Fruit fly (Drosophila melanogaster) whole organism, embryonic: ENCODE data around the gene Usp1.

Experiments
- Abd-B ChIP-seq: fragments of 200-800 bp; sonication (Bioruptor generic); optimal IDR thresholded peaks from 2 replicates; lab custom pipeline; 2018; ENCODE audit warnings: missing biosample characterization, mild to moderate bottlenecking, missing genetic modification characterization, moderate library complexity
- B-H1 ChIP-seq: fragments of 200-800 bp; sonication (Bioruptor generic); IDR thresholded peaks from 3 replicates; pipeline ENCODE4 v1.3.6; 2022; ENCODE audit warnings: missing biosample characterization, missing genetic modification characterization
- Bdp1 ChIP-seq: fragments of 200-800 bp; sonication (Bioruptor generic); optimal IDR thresholded peaks from 3 replicates; lab custom pipeline; 2016; ENCODE audit warnings: missing biosample characterization, missing genetic modification characterization
- CG10959 ChIP-seq: fragments of 200-800 bp; sonication (Bioruptor generic); IDR thresholded peaks from 2 replicates; pipeline ENCODE4 v1.3.6; 2022; ENCODE audit warnings: missing biosample characterization, missing genetic modification characterization
- CG11560 ChIP-seq: fragments of 200-800 bp; sonication (Bioruptor generic); IDR thresholded peaks from 3 replicates; pipeline ENCODE4 v1.3.6; 2022; ENCODE audit warnings: missing biosample characterization, missing genetic modification characterization
- CG12104 ChIP-seq: fragments of 200-800 bp; sonication (Bioruptor generic); optimal IDR thresholded peaks from 3 replicates; lab custom pipeline; 2016; ENCODE audit warnings: missing biosample characterization, missing genetic modification characterization
- CG12744 ChIP-seq: fragments of 200-800 bp; sonication (Bioruptor generic); optimal IDR thresholded peaks from 2 replicates; lab custom pipeline; 2016; ENCODE audit warnings: missing biosample characterization, missing genetic modification characterization
- CG13894 ChIP-seq: fragments of 200-800 bp; sonication (Bioruptor generic); optimal IDR thresholded peaks from 3 replicates; lab custom pipeline; 2018; ENCODE audit warnings: missing biosample characterization, mild to moderate bottlenecking, missing genetic modification characterization, moderate library complexity
- CG14014 ChIP-seq: fragments of 200-800 bp; sonication (Bioruptor generic); IDR thresholded peaks from 2 replicates; pipeline ENCODE4 v1.3.6; 2022; ENCODE audit warnings: missing biosample characterization, missing genetic modification characterization
- CG15011 ChIP-seq: fragments of 200-800 bp; sonication (Bioruptor generic); optimal IDR thresholded peaks from 3 replicates; lab custom pipeline; 2018; ENCODE audit warnings: missing biosample characterization, mild to moderate bottlenecking, missing genetic modification characterization
- CG1602 ChIP-seq: fragments of 200-800 bp; sonication (Bioruptor generic); optimal IDR thresholded peaks from 3 replicates; lab custom pipeline; 2016; ENCODE audit warnings: missing biosample characterization, missing genetic modification characterization
- CG16815 ChIP-seq: fragments of 200-800 bp; sonication (Bioruptor generic); optimal IDR thresholded peaks from 3 replicates; lab custom pipeline; 2017; ENCODE audit warnings: missing biosample characterization, mild to moderate bottlenecking, missing genetic modification characterization
- CG32772 ChIP-seq: fragments of 200-800 bp; sonication (Bioruptor generic); IDR thresholded peaks from 2 replicates; pipeline ENCODE4 v1.3.6; 2022; ENCODE audit warnings: missing biosample characterization, missing genetic modification characterization
- CG4707 ChIP-seq: fragments of 200-800 bp; sonication (Bioruptor generic); optimal IDR thresholded peaks from 2 replicates; lab custom pipeline; 2018; ENCODE audit warnings: missing biosample characterization, mild to moderate bottlenecking, missing genetic modification characterization, moderate library complexity
- CG6683 ChIP-seq: fragments of 200-800 bp; sonication (Bioruptor generic); optimal IDR thresholded peaks from 2 replicates; lab custom pipeline; 2017; ENCODE audit warnings: missing biosample characterization, mild to moderate bottlenecking, missing genetic modification characterization, missing genetic modification reagents
- CG6854 ChIP-seq: fragments of 200-800 bp; sonication (Bioruptor generic); optimal IDR thresholded peaks from 3 replicates; lab custom pipeline; 2017; ENCODE audit warnings: missing biosample characterization, mild to moderate bottlenecking, missing genetic modification characterization
- CG7556 ChIP-seq: fragments of 200-800 bp; sonication (Bioruptor generic); optimal IDR thresholded peaks from 2 replicates; lab custom pipeline; 2017; ENCODE audit warnings: missing biosample characterization, mild to moderate bottlenecking, missing genetic modification characterization
- CG7839 ChIP-seq: fragments of 200-800 bp; sonication (Bioruptor generic); optimal IDR thresholded peaks from 3 replicates; lab custom pipeline; 2018; ENCODE audit warnings: missing biosample characterization, mild to moderate bottlenecking, missing genetic modification characterization, moderate library complexity
- CG8944 ChIP-seq: fragments of 200-800 bp; sonication (Bioruptor generic); optimal IDR thresholded peaks from 3 replicates; lab custom pipeline; 2016; ENCODE audit warnings: missing biosample characterization, missing genetic modification characterization
- CG9609 ChIP-seq: fragments of 200-800 bp; sonication (Bioruptor generic); optimal IDR thresholded peaks from 3 replicates; lab custom pipeline; 2016; ENCODE audit warnings: missing biosample characterization, missing genetic modification characterization
- Doc3 ChIP-seq: fragments of 200-800 bp; sonication (Bioruptor generic); IDR thresholded peaks from 3 replicates; pipeline ENCODE4 v1.3.6; 2022; ENCODE audit warnings: missing biosample characterization, missing genetic modification characterization; ENCODE audit not compliant: partially characterized antibody
- E2f2 ChIP-seq: fragments of 200-800 bp; sonication (Bioruptor generic); IDR thresholded peaks from 2 replicates; pipeline ENCODE4 v1.3.6; 2022; ENCODE audit warnings: missing biosample characterization, missing genetic modification characterization
- Fer1 ChIP-seq: fragments of 200-800 bp; sonication (Bioruptor generic); optimal IDR thresholded peaks from 2 replicates; lab custom pipeline; 2017; ENCODE audit warnings: missing biosample characterization, mild to moderate bottlenecking, missing genetic modification characterization
- HLH3B ChIP-seq: fragments of 200-800 bp; sonication (Bioruptor generic); IDR thresholded peaks from 2 replicates; pipeline ENCODE4 v1.3.6; 2022; ENCODE audit warnings: missing biosample characterization, missing genetic modification characterization
- HLH4C ChIP-seq: fragments of 200-800 bp; sonication (Bioruptor generic); IDR thresholded peaks from 3 replicates; pipeline ENCODE4 v1.3.6; 2022; ENCODE audit warnings: missing biosample characterization, missing genetic modification characterization; ENCODE audit not compliant: partially characterized antibody
- HmgZ ChIP-seq: fragments of 200-800 bp; sonication (Bioruptor generic); optimal IDR thresholded peaks from 2 replicates; lab custom pipeline; 2018; ENCODE audit warnings: missing biosample characterization, mild to moderate bottlenecking, missing genetic modification characterization
- PHDP ChIP-seq: fragments of 200-800 bp; sonication (Bioruptor generic); optimal IDR thresholded peaks from 3 replicates; lab custom pipeline; 2018; ENCODE audit warnings: missing biosample characterization, mild to moderate bottlenecking, missing genetic modification characterization, moderate library complexity
- Pdp1 ChIP-seq, 2 experiments: fragments of 200-800 bp; sonication (Bioruptor generic); optimal IDR thresholded peaks; 3 replicates each; lab custom pipeline; 2016; ENCODE audit warnings: missing biosample characterization in 2 of 2, missing genetic modification characterization in 2 of 2, mild to moderate bottlenecking in 1 of 2, moderate library complexity in 1 of 2
- Sry-β ChIP-seq: fragments of 200-800 bp; sonication (Bioruptor generic); optimal IDR thresholded peaks from 2 replicates; lab custom pipeline; 2018; ENCODE audit warnings: missing biosample characterization, mild to moderate bottlenecking, missing genetic modification characterization, moderate library complexity
- Tbp ChIP-seq: fragments of >200 bp; optimal IDR thresholded peaks from 2 replicates; lab custom pipeline; 2018; ENCODE audit warnings: missing biosample characterization, missing genetic modification characterization
- Vsx1 ChIP-seq: fragments of 200-800 bp; sonication (Bioruptor generic); optimal IDR thresholded peaks from 2 replicates; lab custom pipeline; 2017; ENCODE audit warnings: missing biosample characterization, mild to moderate bottlenecking, missing genetic modification characterization, missing genetic modification reagents
- amos ChIP-seq: fragments of 200-800 bp; sonication (Bioruptor generic); IDR thresholded peaks from 2 replicates; pipeline ENCODE4 v1.3.6; 2022; ENCODE audit warnings: missing biosample characterization, missing genetic modification characterization; ENCODE audit not compliant: partially characterized antibody
- ara ChIP-seq: fragments of 200-800 bp; sonication (Bioruptor generic); IDR thresholded peaks from 2 replicates; pipeline ENCODE4 v1.3.6; 2022; ENCODE audit warnings: missing biosample characterization, missing genetic modification characterization
- br ChIP-seq: fragments of >200 bp; optimal IDR thresholded peaks from 2 replicates; lab custom pipeline; 2017
- dysf ChIP-seq: fragments of 200-800 bp; sonication (Bioruptor generic); IDR thresholded peaks from 3 replicates; pipeline ENCODE4 v1.3.6; 2022; ENCODE audit warnings: missing biosample characterization, missing genetic modification characterization
- fd3F ChIP-seq: fragments of 200-800 bp; sonication (Bioruptor generic); optimal IDR thresholded peaks from 2 replicates; lab custom pipeline; 2018; ENCODE audit warnings: missing biosample characterization, mild to moderate bottlenecking, missing genetic modification characterization, moderate library complexity
- gcm ChIP-seq: fragments of 200-800 bp; sonication (Bioruptor generic); optimal IDR thresholded peaks from 2 replicates; lab custom pipeline; 2019; ENCODE audit warnings: missing biosample characterization, mild to moderate bottlenecking, missing genetic modification characterization, moderate library complexity
- gsb-n ChIP-seq: fragments of 200-800 bp; sonication (Bioruptor generic); optimal IDR thresholded peaks from 3 replicates; lab custom pipeline; 2018; ENCODE audit warnings: missing biosample characterization, mild to moderate bottlenecking, missing genetic modification characterization
- hb ChIP-seq: fragments of 200-800 bp; sonication (Bioruptor generic); IDR thresholded peaks from 3 replicates; pipeline ENCODE4 v1.3.6; 2022; ENCODE audit warnings: missing biosample characterization, missing genetic modification characterization; ENCODE audit not compliant: partially characterized antibody
- her ChIP-seq: fragments of 200-800 bp; sonication (Bioruptor generic); optimal IDR thresholded peaks from 2 replicates; lab custom pipeline; 2016; ENCODE audit warnings: missing biosample characterization, missing genetic modification characterization
- jigr1 ChIP-seq: fragments of 200-800 bp; sonication (Bioruptor generic); IDR thresholded peaks from 3 replicates; pipeline ENCODE4 v1.3.6; 2022; ENCODE audit warnings: missing biosample characterization, missing genetic modification characterization
- mam ChIP-seq: fragments of 200-800 bp; sonication (Bioruptor generic); optimal IDR thresholded peaks from 3 replicates; lab custom pipeline; 2016; ENCODE audit warnings: missing biosample characterization, missing genetic modification characterization
- pum ChIP-seq: fragments of 200-800 bp; sonication (Bioruptor generic); optimal IDR thresholded peaks from 2 replicates; lab custom pipeline; 2016; ENCODE audit warnings: missing biosample characterization, missing genetic modification characterization
- repo ChIP-seq: fragments of 200-800 bp; sonication (Bioruptor generic); optimal IDR thresholded peaks from 2 replicates; lab custom pipeline; 2016; ENCODE audit warnings: missing biosample characterization, missing genetic modification characterization
- rib ChIP-seq: fragments of 200-800 bp; sonication (Bioruptor generic); IDR thresholded peaks from 2 replicates; pipeline ENCODE4 v1.3.6; 2022; ENCODE audit warnings: missing biosample characterization, missing genetic modification characterization
- slbo ChIP-seq: fragments of 200-800 bp; sonication (Bioruptor generic); IDR thresholded peaks from 2 replicates; pipeline ENCODE4 v1.3.6; 2022; ENCODE audit warnings: missing biosample characterization, missing genetic modification characterization
- stwl ChIP-seq: fragments of 200-800 bp; sonication (Bioruptor generic); optimal IDR thresholded peaks from 3 replicates; lab custom pipeline; 2018; ENCODE audit warnings: missing biosample characterization, mild to moderate bottlenecking, missing genetic modification characterization, moderate library complexity
- sug ChIP-seq: fragments of 200-800 bp; optimal IDR thresholded peaks from 2 replicates; lab custom pipeline; 2019; ENCODE audit warnings: missing biosample characterization, mild to moderate bottlenecking, missing genetic modification characterization, moderate library complexity
- tgo ChIP-seq: fragments of 200-800 bp; sonication (Bioruptor generic); IDR thresholded peaks from 3 replicates; pipeline ENCODE4 v1.3.6; 2022; ENCODE audit warnings: missing biosample characterization, missing genetic modification characterization
- tll ChIP-seq, 2 experiments: fragments of 200-800 bp in 1 of 2; fragments of >200 bp in 1 of 2; sonication (Bioruptor generic) in 1 of 2; optimal IDR thresholded peaks; 2 replicates each; lab custom pipeline; 2017 to 2019; ENCODE audit warnings: missing biosample characterization in 2 of 2, missing genetic modification characterization in 2 of 2, mild to moderate bottlenecking in 1 of 2, moderate library complexity in 1 of 2
- zf30C ChIP-seq: fragments of 200-800 bp; sonication (Bioruptor generic); optimal IDR thresholded peaks from 3 replicates; lab custom pipeline; 2018; ENCODE audit warnings: missing biosample characterization, mild to moderate bottlenecking, missing genetic modification characterization

Gene Usp1

DNA sequence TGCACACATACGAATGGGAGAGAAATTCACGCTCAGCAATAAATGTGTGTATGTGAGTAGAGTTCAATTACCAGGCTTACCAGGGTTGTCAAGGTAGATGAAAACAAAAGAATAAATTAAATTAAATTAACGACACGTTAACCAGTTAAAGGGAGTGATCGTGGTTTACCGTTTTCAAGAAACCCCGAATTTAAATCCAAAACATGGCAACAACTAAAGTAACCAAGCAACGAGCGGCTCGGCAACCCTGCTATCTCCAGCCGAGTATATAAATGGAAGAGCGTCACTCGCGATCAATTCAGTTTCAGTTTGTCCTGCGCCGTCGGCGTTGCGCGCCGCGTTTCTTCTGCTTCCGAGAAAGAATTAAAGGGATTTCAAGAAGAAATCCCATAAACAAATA is 14.7 kb upstream of the Usp1 start (continued):
- TF ChIP-seq stwl (tag; lab: Kevin White, UChicago): peak; percentile 97
- peak; percentile 100 for TF ChIP-seq ara (GFP tag; lab: Robert Waterston, UW)
- peak; percentile 99 for TF ChIP-seq mam
- TF ChIP-seq her: peak; percentile 97
- TF ChIP-seq dysf (GFP tag; lab: Robert Waterston, UW): peak; percentile 99
- no peak for TF ChIP-seq br
- TF ChIP-seq CG12744: peak; percentile 99
- TF ChIP-seq HmgZ (tag; lab: Kevin White, UChicago): peak; percentile 99
- peak; percentile 99 for TF ChIP-seq gcm (GFP tag; lab: Kevin White, UChicago)
- TF ChIP-seq CG16815: peak; percentile 99
- TF ChIP-seq B-H1 (GFP tag; lab: Robert Waterston, UW): peak; percentile 99
- peak; percentile 99 for TF ChIP-seq tgo (GFP tag; lab: Robert Waterston, UW)
- peak; percentile 99 for TF ChIP-seq HLH3B
- peak; percentile 99 for TF ChIP-seq CG9609 (GFP tag; lab: Kevin White, UChicago)
- no peak for TF ChIP-seq Doc3 (GFP tag; lab: Robert Waterston, UW)
- peak; percentile 40; the same call in 1 of the 2 replicates for TF ChIP-seq amos (GFP tag; lab: Robert Waterston, UW)
- peak; percentile 99 for TF ChIP-seq PHDP (tag; lab: Kevin White, UChicago)
- peak; percentile 75 for TF ChIP-seq Sry-β (GFP tag; lab: Kevin White, UChicago)
- peak in 1 of 2 experiments; percentile 89 for TF ChIP-seq tll (GFP tag; optimal IDR thresholded peaks at IDR 0.05; lab: Kevin White, UChicago)
- TF ChIP-seq fd3F (GFP tag; lab: Kevin White, UChicago): peak; percentile 98
- peak; percentile 99 for TF ChIP-seq repo (GFP tag; lab: Kevin White, UChicago)
- TF ChIP-seq zf30C (GFP tag; lab: Kevin White, UChicago): peak; percentile 62
- peak; percentile 99 for TF ChIP-seq rib (GFP tag; lab: Robert Waterston, UW)
- peak; percentile 99 for TF ChIP-seq Pdp1 (GFP tag; optimal IDR thresholded peaks at IDR 0.05; lab: Kevin White, UChicago)
- TF ChIP-seq Fer1 (GFP tag; lab: Kevin White, UChicago): peak; percentile 99
- TF ChIP-seq Tbp: peak; percentile 98
- TF ChIP-seq slbo: peak; percentile 99
- peak; percentile 99 for TF ChIP-seq CG7556 (GFP tag; lab: Kevin White, UChicago)
- TF ChIP-seq gsb-n (tag; lab: Kevin White, UChicago): peak; percentile 100
- peak; percentile 97 for TF ChIP-seq CG4707
- peak; percentile 99 for TF ChIP-seq CG6854 (GFP tag; lab: Kevin White, UChicago)
- peak; percentile 98 for TF ChIP-seq CG8944 (GFP tag; lab: Kevin White, UChicago)
- peak; percentile 98 for TF ChIP-seq CG13894 (tag; lab: Kevin White, UChicago)
- TF ChIP-seq jigr1: peak; percentile 94
- peak; percentile 100 for TF ChIP-seq CG7839 (tag; lab: Kevin White, UChicago)
- TF ChIP-seq CG12104 (GFP tag; lab: Kevin White, UChicago): peak; percentile 99
- TF ChIP-seq CG15011 (GFP tag; lab: Kevin White, UChicago): peak; percentile 99
- TF ChIP-seq E2f2 (GFP tag; lab: Robert Waterston, UW): peak; percentile 92
- no peak for TF ChIP-seq hb (GFP tag; lab: Robert Waterston, UW)
- peak; percentile 99 for TF ChIP-seq CG1602
- TF ChIP-seq CG14014 (GFP tag; lab: Robert Waterston, UW): peak; percentile 99
- peak; percentile 95 for TF ChIP-seq Bdp1
- peak; percentile 99 for TF ChIP-seq CG10959 (GFP tag; lab: Robert Waterston, UW)
- TF ChIP-seq Vsx1 (GFP tag; lab: Kevin White, UChicago): peak; percentile 98
- TF ChIP-seq CG32772: peak; percentile 99
- peak; percentile 98 for TF ChIP-seq Abd-B (GFP tag; lab: Kevin White, UChicago)
- peak; percentile 98 for TF ChIP-seq sug (tag; lab: Kevin White, UChicago)
- TF ChIP-seq HLH4C (GFP tag; lab: Robert Waterston, UW): peak; percentile 67
- peak; percentile 99 for TF ChIP-seq pum (GFP tag; lab: Kevin White, UChicago)
- peak; percentile 98 for TF ChIP-seq CG6683 (GFP tag; lab: Kevin White, UChicago)
- TF ChIP-seq CG11560 (tag; lab: Robert Waterston, UW): peak; percentile 92
